Worm (Caenorhabditis elegans) whole organism, L1 larva: Measurements from ENCODE around the gene cyh-1.

Experiments
- Y116A8C.19 ChIP-seq: sonication (generic microtip); optimal IDR thresholded peaks from 2 replicates; lab custom pipeline; 2016; ENCODE audit warnings: missing compliant biosample characterization, missing genetic modification characterization, borderline replicate concordance
- ces-1 ChIP-seq: fragments of 150-350 bp; optimal IDR thresholded peaks from 2 replicates; lab custom pipeline; 2014; ENCODE audit warnings: missing biosample characterization, missing genetic modification reagents, missing genetic modification characterization
- dsc-1 ChIP-seq: sonication (generic microtip); optimal IDR thresholded peaks from 2 replicates; lab custom pipeline; 2016; ENCODE audit warnings: mild to moderate bottlenecking, missing genetic modification characterization, missing compliant biosample characterization
- efl-1 ChIP-seq, 4 experiments: fragments of 150-350 bp; optimal IDR thresholded peaks in 3 of 4; peaks in 1 of 4; 1 replicate in 1 of 4; 2 replicates in 3 of 4; lab custom pipeline; 2014; ENCODE audit warnings: missing biosample characterization in 2 of 4, missing genetic modification characterization in 2 of 4, missing genetic modification reagents in 2 of 4
- efl-3 ChIP-seq: fragments of 200-800 bp; sonication (Bioruptor generic); optimal IDR thresholded peaks from 2 replicates; lab custom pipeline; 2018; ENCODE audit warnings: mild to moderate bottlenecking, missing genetic modification characterization, missing compliant biosample characterization
- egl-13 ChIP-seq: sonication (generic microtip); optimal IDR thresholded peaks from 2 replicates; lab custom pipeline; 2016; ENCODE audit warnings: missing genotype, missing genetic modification reagents, missing genetic modification characterization, missing compliant biosample characterization
- elt-3 ChIP-seq, 6 experiments: fragments of 150-350 bp in 1 of 6; sonication (generic microtip); optimal IDR thresholded peaks; 2 replicates each; lab custom pipeline; 2017 to 2018; ENCODE audit warnings: missing biosample characterization in 6 of 6, missing genetic modification characterization in 6 of 6, inconsistent platforms in 1 of 6
- ets-5 ChIP-seq: fragments of 200-800 bp; sonication (Bioruptor generic); IDR thresholded peaks from 2 replicates; pipeline ENCODE4 v1.3.6; 2022; ENCODE audit warnings: missing genetic modification characterization, missing compliant biosample characterization
- fkh-10 ChIP-seq: sonication (generic microtip); optimal IDR thresholded peaks from 2 replicates; lab custom pipeline; 2017; ENCODE audit warnings: missing biosample characterization, missing genetic modification reagents, missing genetic modification characterization
- fkh-4 ChIP-seq: sonication (generic microtip); optimal IDR thresholded peaks from 2 replicates; lab custom pipeline; 2016; ENCODE audit warnings: missing compliant biosample characterization, missing genetic modification characterization, borderline replicate concordance
- fkh-8 ChIP-seq: sonication (generic microtip); optimal IDR thresholded peaks from 2 replicates; lab custom pipeline; 2016; ENCODE audit warnings: mild to moderate bottlenecking, missing genetic modification characterization, missing compliant biosample characterization
- fos-1 ChIP-seq: fragments of 150-350 bp; optimal IDR thresholded peaks from 2 replicates; lab custom pipeline; 2014; ENCODE audit warnings: missing biosample characterization, missing genetic modification characterization
- grh-1 ChIP-seq: fragments of 200-800 bp; sonication (Bioruptor generic); IDR thresholded peaks from 2 replicates; pipeline ENCODE4 v1.3.6; 2022; ENCODE audit warnings: missing genetic modification reagents, missing genetic modification characterization, missing compliant biosample characterization
- hlh-4 ChIP-seq: sonication (generic microtip); optimal IDR thresholded peaks from 2 replicates; lab custom pipeline; 2016; ENCODE audit warnings: mild to moderate bottlenecking, missing genetic modification characterization, missing compliant biosample characterization
- hpl-2 ChIP-seq: fragments of 150-350 bp; optimal IDR thresholded peaks from 2 replicates; lab custom pipeline; 2014; ENCODE audit warnings: missing biosample characterization, missing genetic modification reagents, missing genetic modification characterization
- lin-13 ChIP-seq: fragments of 150-350 bp; optimal IDR thresholded peaks from 2 replicates; lab custom pipeline; 2014; ENCODE audit warnings: missing biosample characterization, missing genetic modification reagents, missing genetic modification characterization
- lin-14 ChIP-seq: fragments of 200-800 bp; sonication (Bioruptor generic); optimal IDR thresholded peaks from 2 replicates; lab custom pipeline; 2018; ENCODE audit warnings: mild to moderate bottlenecking, missing genetic modification characterization, moderate library complexity, missing compliant biosample characterization
- lin-35 ChIP-seq, 2 experiments: fragments of 150-350 bp; optimal IDR thresholded peaks; 2 replicates each; lab custom pipeline; 2014; ENCODE audit warnings: missing biosample characterization in 2 of 2, missing genetic modification characterization in 2 of 2, missing genetic modification reagents in 2 of 2
- lir-3 ChIP-seq: sonication (generic microtip); optimal IDR thresholded peaks from 2 replicates; lab custom pipeline; 2016; ENCODE audit warnings: mild to moderate bottlenecking, missing genetic modification characterization, moderate library complexity, missing compliant biosample characterization; ENCODE audit not compliant: poor library complexity
- mdl-1 ChIP-seq, 2 experiments: fragments of 150-350 bp; optimal IDR thresholded peaks; 2 replicates each; lab custom pipeline; 2014 to 2017; ENCODE audit warnings: missing biosample characterization in 2 of 2, missing genetic modification characterization in 2 of 2, inconsistent platforms in 1 of 2
- nhr-19 ChIP-seq: fragments of 200-800 bp; sonication (Bioruptor generic); conservative IDR thresholded peaks from 2 replicates; pipeline ENCODE4 v1.3.6; 2022; ENCODE audit warnings: missing genetic modification characterization, missing compliant biosample characterization
- nhr-20 ChIP-seq: sonication (generic microtip); optimal IDR thresholded peaks from 2 replicates; lab custom pipeline; 2016; ENCODE audit warnings: mild to moderate bottlenecking, missing genetic modification characterization, missing compliant biosample characterization
- nhr-47 ChIP-seq: sonication (generic microtip); optimal IDR thresholded peaks from 2 replicates; lab custom pipeline; 2016; ENCODE audit warnings: mild to moderate bottlenecking, missing genetic modification characterization, moderate library complexity, missing compliant biosample characterization
- nhr-84 ChIP-seq: sonication (generic microtip); optimal IDR thresholded peaks from 2 replicates; lab custom pipeline; 2017; ENCODE audit warnings: missing biosample characterization, missing genetic modification characterization
- rnt-1 ChIP-seq: sonication (generic microtip); optimal IDR thresholded peaks from 2 replicates; lab custom pipeline; 2016; ENCODE audit warnings: mild to moderate bottlenecking, missing genetic modification characterization, moderate library complexity, missing compliant biosample characterization
- tbx-2 ChIP-seq: sonication (generic microtip); optimal IDR thresholded peaks from 2 replicates; lab custom pipeline; 2016; ENCODE audit warnings: missing genetic modification characterization, missing compliant biosample characterization
- tlp-1 ChIP-seq: fragments of 150-350 bp; optimal IDR thresholded peaks from 2 replicates; lab custom pipeline; 2014; ENCODE audit warnings: missing biosample characterization, missing genetic modification characterization
- unc-86 ChIP-seq: sonication (generic microtip); optimal IDR thresholded peaks from 2 replicates; lab custom pipeline; 2016; ENCODE audit warnings: missing genetic modification characterization, missing compliant biosample characterization
- unc-98 ChIP-seq: fragments of 200-800 bp; sonication (Bioruptor generic); IDR thresholded peaks from 2 replicates; pipeline ENCODE4 v1.3.6; 2022; ENCODE audit warnings: missing genetic modification characterization, missing compliant biosample characterization
- vab-15 ChIP-seq: sonication (generic microtip); optimal IDR thresholded peaks from 2 replicates; lab custom pipeline; 2017; ENCODE audit warnings: missing genotype, mild to moderate bottlenecking, missing genetic modification characterization, missing compliant biosample characterization
- xbp-1 ChIP-seq: sonication (generic microtip); optimal IDR thresholded peaks from 2 replicates; lab custom pipeline; 2016; ENCODE audit warnings: missing genetic modification characterization, missing compliant biosample characterization

Gene cyh-1

DNA sequence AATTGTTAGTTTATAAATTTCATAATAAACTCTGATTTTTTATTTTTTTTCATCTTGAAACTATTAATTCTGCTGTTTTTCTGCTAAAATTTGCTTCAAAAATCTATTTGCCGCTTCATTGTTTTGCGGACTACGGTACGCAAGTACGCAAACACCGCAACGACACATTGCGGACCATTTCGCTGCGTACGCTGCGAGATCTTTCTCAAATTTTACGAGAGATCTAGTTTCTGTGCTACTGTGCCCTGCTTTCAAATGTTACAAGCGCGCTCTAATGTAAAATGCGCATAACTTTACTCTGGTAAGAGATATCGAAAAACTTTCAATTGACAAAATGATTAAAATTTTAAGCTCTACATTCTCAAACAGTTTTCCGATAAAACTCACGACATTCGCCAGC lies 18.7 kb downstream of the cyh-1 start (continued):
- TF ChIP-seq unc-86 (tag; lab: Kevin White, UChicago) (peak; percentile 57), unc-98 (GFP tag; lab: Robert Waterston, UW) (peak; percentile 57; the same call in 1 of the 2 replicates), lin-13 (GFP tag; lab: Kevin White, UChicago) (peak; percentile 61)

DNA sequence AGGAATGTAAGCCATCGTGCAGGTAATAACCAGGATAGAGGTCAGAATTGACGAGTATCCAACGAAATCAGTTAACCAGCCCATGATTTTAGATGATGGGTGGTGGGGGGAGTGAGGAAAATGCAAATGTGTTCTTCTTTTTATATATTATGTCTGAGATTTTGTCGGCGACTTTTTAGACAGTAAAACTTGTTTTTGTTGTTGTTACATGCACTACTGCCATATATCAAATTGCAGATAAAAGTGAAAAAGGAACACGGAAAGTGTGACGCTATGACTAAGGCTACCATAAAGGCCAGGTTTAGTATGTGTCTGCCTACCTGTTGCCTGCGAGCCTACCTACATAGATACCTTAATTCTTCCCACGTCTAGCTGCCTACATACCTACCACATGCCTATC lies 19.3 kb downstream of the cyh-1 start, which contains the start of gene col-72:
TSS of gene col-72 (minus strand) at position 101 of the 400 bp plus-strand sequence.
- TF ChIP-seq efl-1 (optimal IDR thresholded peaks at IDR 0.05; lab: Kevin White, UChicago) = no peak
- TF ChIP-seq efl-1 (GFP tag; optimal IDR thresholded peaks at IDR 0.05 in 1 of 2; lab: Kevin White, UChicago) = peak in 1 of 2 experiments; percentile 50
- no peak for TF ChIP-seq mdl-1 (tag; optimal IDR thresholded peaks at IDR 0.05; lab: Kevin White, UChicago)

DNA sequence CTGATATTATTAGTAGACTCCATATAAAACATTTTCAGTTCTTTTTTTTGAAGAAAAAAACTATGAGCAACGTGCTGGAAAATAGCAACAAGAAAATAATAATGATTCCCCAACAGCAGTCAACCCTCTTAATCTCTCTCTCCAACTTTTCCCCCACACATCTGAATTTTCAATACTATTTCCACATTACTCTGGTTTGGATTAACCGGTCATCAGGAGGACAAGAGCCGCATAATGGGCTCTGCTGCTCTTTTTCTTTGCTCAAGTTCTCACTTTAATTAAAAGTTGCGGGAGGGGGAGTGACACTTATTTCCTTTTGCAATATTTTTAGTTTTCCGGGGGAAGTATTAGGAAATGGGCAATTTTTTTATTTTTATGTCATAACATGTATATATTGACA lies 22.6 kb downstream of the cyh-1 start:
- TF ChIP-seq nhr-20 (tag; lab: Kevin White, UChicago) (no peak), dsc-1 (tag; lab: Kevin White, UChicago) (peak; percentile 29), fos-1 (tag; lab: Kevin White, UChicago) (no peak), lin-14 (GFP tag; lab: Kevin White, UChicago) (peak; percentile 40), hpl-2 (GFP tag; lab: Kevin White, UChicago) (no peak), efl-1 (optimal IDR thresholded peaks at IDR 0.05; lab: Kevin White, UChicago) (no peak), efl-1 (GFP tag; optimal IDR thresholded peaks at IDR 0.05 in 1 of 2; lab: Kevin White, UChicago) (peak in 1 of 2 experiments; percentile 65), grh-1 (GFP tag; lab: Robert Waterston, UW) (no peak), xbp-1 (tag; lab: Kevin White, UChicago) (no peak), tbx-2 (tag; lab: Kevin White, UChicago) (peak; percentile 10)
- TF ChIP-seq, all 84 proteins: peak for 4

DNA sequence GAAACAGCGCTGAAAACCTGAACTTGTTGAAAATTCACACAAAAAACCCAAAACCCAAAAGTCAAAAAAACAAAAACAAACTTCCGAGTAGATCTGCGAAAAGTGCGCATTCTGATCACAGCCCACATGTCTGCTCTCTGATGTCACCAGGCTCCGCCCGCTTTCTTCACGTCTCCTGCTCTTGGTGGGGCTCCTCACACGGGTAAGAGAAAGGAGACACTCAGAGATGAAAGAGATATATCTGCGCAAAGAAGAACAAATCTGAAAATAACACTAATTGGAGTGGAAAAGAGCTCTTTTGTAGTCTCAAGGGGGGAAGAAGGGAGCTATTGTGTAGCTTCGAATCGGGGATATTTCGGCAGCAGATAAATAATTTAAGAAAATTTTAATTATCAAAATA lies 23.4 kb downstream of the cyh-1 start, which contains the start of gene ncs-6:
TSS of gene ncs-6 (minus strand) at position 261 of the 400 bp plus-strand sequence.
- TF ChIP-seq nhr-19 (GFP tag; lab: Robert Waterston, UW) (no peak), fkh-10 (no peak), nhr-20 (tag; lab: Kevin White, UChicago) (no peak), tlp-1 (tag; lab: Kevin White, UChicago) (no peak), fkh-8 (tag; lab: Kevin White, UChicago) (peak; percentile 73)

DNA sequence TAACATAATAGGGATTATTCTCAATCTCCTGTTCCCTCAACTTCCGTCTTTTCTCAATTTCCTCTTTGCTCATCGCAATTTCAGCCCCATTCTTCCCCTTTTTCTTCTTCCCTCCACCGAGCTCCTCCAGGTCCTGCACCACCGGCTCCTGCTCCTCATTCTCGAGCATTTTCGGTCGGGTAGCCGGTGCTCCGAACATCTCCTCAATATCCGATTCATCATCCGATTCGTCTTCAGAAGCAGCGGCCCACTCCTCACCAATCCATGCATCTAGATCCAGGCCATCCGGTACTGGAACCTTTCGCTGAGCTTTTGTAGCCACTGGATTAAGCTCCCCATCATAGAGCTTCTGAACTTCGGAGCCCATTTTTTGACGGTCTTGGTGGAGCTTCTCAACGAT lies 35.3 kb downstream of the cyh-1 start:
- no peak for TF ChIP-seq vab-15 (tag; lab: Kevin White, UChicago)
- TF ChIP-seq efl-1 (optimal IDR thresholded peaks at IDR 0.05; lab: Kevin White, UChicago) = no peak
- TF ChIP-seq efl-1 (GFP tag; optimal IDR thresholded peaks at IDR 0.05 in 1 of 2; lab: Kevin White, UChicago) = peak in 1 of 2 experiments; percentile 2
- TF ChIP-seq, all 84 proteins: peak for 1

DNA sequence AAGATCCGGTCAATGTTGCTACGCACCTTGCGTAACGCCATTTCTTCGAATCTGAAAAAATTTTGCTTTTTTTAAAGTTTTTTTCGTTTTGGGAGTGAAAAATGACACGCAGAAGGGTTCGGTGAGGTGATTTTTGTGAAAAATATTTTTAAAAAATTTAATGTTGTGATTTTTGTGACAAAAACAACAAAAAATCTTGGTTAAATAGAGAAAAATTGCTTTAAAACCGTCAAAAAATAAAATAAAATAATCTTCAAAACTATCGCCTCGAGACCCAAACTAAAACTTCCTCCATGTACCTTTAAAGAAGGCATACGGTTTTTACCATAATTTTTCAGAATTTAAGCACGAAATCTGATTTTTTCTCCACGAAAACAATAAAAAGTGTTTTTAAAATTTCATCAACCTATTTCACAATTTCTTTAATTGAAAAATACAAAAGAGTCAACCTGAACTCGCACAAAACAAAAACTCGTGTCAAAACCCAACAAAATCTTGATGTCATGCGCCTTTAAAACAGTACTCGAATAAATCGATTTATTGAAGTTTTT lies 41.6 kb downstream of the cyh-1 start, which contains the start of gene apd-3:
TSS of gene apd-3 (minus strand) at position 51 of the 551 bp plus-strand sequence.
- no peak for TF ChIP-seq dsc-1 (tag; lab: Kevin White, UChicago)
- no peak for TF ChIP-seq ets-5 (GFP tag; lab: Robert Waterston, UW)
- TF ChIP-seq nhr-84 (tag; lab: Kevin White, UChicago) = no peak
- TF ChIP-seq efl-3 = no peak
- TF ChIP-seq rnt-1 (tag; lab: Kevin White, UChicago) = no peak
- TF ChIP-seq ces-1 = no peak
- no peak for TF ChIP-seq fkh-4
- no peak for TF ChIP-seq egl-13 (tag; lab: Kevin White, UChicago)
- TF ChIP-seq nhr-47 (tag; lab: Kevin White, UChicago) = no peak
- no peak for TF ChIP-seq Y116A8C.19 (tag; lab: Kevin White, UChicago)
- no peak for TF ChIP-seq lin-35 (GFP tag; optimal IDR thresholded peaks at IDR 0.05; lab: Kevin White, UChicago)
- no peak for TF ChIP-seq lir-3 (tag; lab: Kevin White, UChicago)
- no peak for TF ChIP-seq lin-13 (GFP tag; lab: Kevin White, UChicago)
- no peak for TF ChIP-seq hlh-4 (tag; lab: Kevin White, UChicago)
- no peak for TF ChIP-seq elt-3 (tag; optimal IDR thresholded peaks at IDR 0.05; lab: Kevin White, UChicago)
